Fruit fly (Drosophila melanogaster): ENCODE measurements around the gene CG5895.

The CG5895 gene

DNA sequence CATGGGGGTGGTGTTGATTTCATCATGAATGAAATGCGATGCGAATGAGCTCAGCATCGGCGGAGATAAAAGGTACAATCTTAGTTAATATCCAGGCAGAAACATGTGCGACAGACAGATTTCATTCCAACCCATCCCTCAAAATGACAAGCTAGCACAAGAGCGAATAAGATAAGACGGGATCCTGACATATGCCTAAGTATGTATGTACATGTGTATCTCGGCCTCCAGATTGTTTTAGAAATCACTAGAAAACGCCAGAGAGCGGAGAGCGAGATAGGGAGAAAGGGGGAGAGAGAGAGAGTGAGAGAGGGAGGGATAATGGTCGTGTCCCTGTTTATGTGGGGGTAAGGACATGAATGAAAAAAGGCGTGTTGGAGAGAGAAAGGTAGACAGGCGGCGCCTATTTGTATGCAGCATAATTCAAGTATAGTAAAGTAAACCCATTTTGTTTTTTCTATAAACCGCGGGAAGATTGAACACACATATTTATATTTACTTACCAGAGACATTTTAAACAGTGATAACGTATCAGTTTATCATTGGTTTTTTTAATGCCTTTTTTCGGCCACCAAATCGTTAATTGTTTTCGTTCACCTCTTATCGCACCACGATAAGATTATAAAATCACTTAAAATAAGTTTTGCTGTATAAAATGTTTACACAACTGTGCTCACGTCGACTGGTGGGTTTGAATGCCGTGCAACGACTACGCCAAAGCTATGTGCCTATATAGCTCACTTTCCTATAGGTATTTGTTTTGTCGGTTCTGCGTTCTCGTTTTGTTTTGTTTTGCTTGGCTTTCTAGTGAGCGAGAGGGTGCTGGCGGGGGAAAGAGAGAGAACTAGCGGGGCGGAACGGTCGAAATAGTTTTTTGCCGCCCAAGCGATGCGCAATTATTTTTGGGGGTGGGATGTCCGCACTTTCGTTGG is 14.9 kb downstream of the CG5895 start (continued):
- no peak for TF ChIP-seq ssp (GFP tag; IDR thresholded peaks at IDR 0.05)
- no peak; the same call in 1 of the 2 replicates for TF ChIP-seq bbx (GFP tag; IDR thresholded peaks at IDR 0.05; ENCODE audit: partially characterized antibody)
- TF ChIP-seq zf30C (GFP tag; optimal IDR thresholded peaks at IDR 0.05), result no peak
- no peak for TF ChIP-seq knrl (GFP tag; IDR thresholded peaks at IDR 0.05; ENCODE audit: partially characterized antibody)
- TF ChIP-seq ci (GFP tag; IDR thresholded peaks at IDR 0.05), result no peak
- TF ChIP-seq chm (GFP tag; IDR thresholded peaks at IDR 0.05), result peak; percentile 81
- no peak for TF ChIP-seq CG30403 (GFP tag; optimal IDR thresholded peaks at IDR 0.05)
- no peak for TF ChIP-seq Neu2 (GFP tag; optimal IDR thresholded peaks at IDR 0.05; ENCODE audit: borderline replicate concordance)
- no peak for TF ChIP-seq dimm (GFP tag; IDR thresholded peaks at IDR 0.05)
- no peak for TF ChIP-seq jing (GFP tag; optimal IDR thresholded peaks at IDR 0.05)
- TF ChIP-seq onecut (GFP tag; IDR thresholded peaks at IDR 0.05), result no peak; the same call in 1 of the 2 replicates
- TF ChIP-seq ro (GFP tag; IDR thresholded peaks at IDR 0.05), result no peak
- peak; percentile 63 for TF ChIP-seq odd (GFP tag; optimal IDR thresholded peaks at IDR 0.05)
- no peak for TF ChIP-seq CG1792 (GFP tag; optimal IDR thresholded peaks at IDR 0.05)
- no peak for TF ChIP-seq Lhr (GFP tag; optimal IDR thresholded peaks at IDR 0.05)
- no peak for TF ChIP-seq tll (GFP tag; optimal IDR thresholded peaks at IDR 0.05)
- TF ChIP-seq CG2116 (GFP tag; optimal IDR thresholded peaks at IDR 0.05), result no peak
- no peak for TF ChIP-seq shn (GFP tag; optimal IDR thresholded peaks at IDR 0.05)
- TF ChIP-seq CG16813 (GFP tag; IDR thresholded peaks at IDR 0.05; ENCODE audit: partially characterized antibody), result no peak
- no peak for TF ChIP-seq CG13287 (GFP tag; IDR thresholded peaks at IDR 0.05; ENCODE audit: partially characterized antibody)
- TF ChIP-seq BtbVII (GFP tag; optimal IDR thresholded peaks at IDR 0.05), result peak; percentile 58
- no peak for TF ChIP-seq CG14965 (GFP tag; optimal IDR thresholded peaks at IDR 0.05; ENCODE audit: borderline replicate concordance)
- TF ChIP-seq exex (tag; optimal IDR thresholded peaks at IDR 0.05), result peak; percentile 100
- TF ChIP-seq pum (GFP tag; optimal IDR thresholded peaks at IDR 0.05), result peak; percentile 8
- TF ChIP-seq Drgx (GFP tag; IDR thresholded peaks at IDR 0.05), result peak; percentile 53
- TF ChIP-seq CG3407 (GFP tag; optimal IDR thresholded peaks at IDR 0.05), result no peak
- peak; percentile 29 for TF ChIP-seq CG33557 (GFP tag; optimal IDR thresholded peaks at IDR 0.05)
- no peak for TF ChIP-seq inv (GFP tag; IDR thresholded peaks at IDR 0.05; ENCODE audit: partially characterized antibody)
- no peak for TF ChIP-seq zfh2 (GFP tag; optimal IDR thresholded peaks at IDR 0.05)
- peak; percentile 9 for TF ChIP-seq CoRest (tag; optimal IDR thresholded peaks at IDR 0.05)
- peak; percentile 43; the same call in 1 of the 2 replicates for TF ChIP-seq Rfx (GFP tag; IDR thresholded peaks at IDR 0.05)
- TF ChIP-seq crp (GFP tag; optimal IDR thresholded peaks at IDR 0.05), result no peak
- TF ChIP-seq seq (GFP tag; IDR thresholded peaks at IDR 0.05), result peak; percentile 60; the same call in 1 of the 2 replicates
- no peak for TF ChIP-seq ftz-f1 (GFP tag; optimal IDR thresholded peaks at IDR 0.05)
- TF ChIP-seq H15 (GFP tag; IDR thresholded peaks at IDR 0.05), result no peak
- TF ChIP-seq vnd (GFP tag; IDR thresholded peaks at IDR 0.05; ENCODE audit: partially characterized antibody), result no peak
- no peak for TF ChIP-seq stwl (tag; optimal IDR thresholded peaks at IDR 0.05)
- peak; percentile 10 for TF ChIP-seq CG1603 (tag; optimal IDR thresholded peaks at IDR 0.05)
- TF ChIP-seq CG4730 (GFP tag; IDR thresholded peaks at IDR 0.05), result no peak
- peak; percentile 44 for TF ChIP-seq Nf-YC (tag; optimal IDR thresholded peaks at IDR 0.05)
- TF ChIP-seq gt (GFP tag; IDR thresholded peaks at IDR 0.05), result no peak
- peak; percentile 24 for TF ChIP-seq phol (tag; optimal IDR thresholded peaks at IDR 0.05)
- TF ChIP-seq vvl (GFP tag; IDR thresholded peaks at IDR 0.05), result peak; percentile 26; the same call in 1 of the 2 replicates
- no peak for TF ChIP-seq HLH4C (GFP tag; IDR thresholded peaks at IDR 0.05; ENCODE audit: partially characterized antibody)
- TF ChIP-seq pho (GFP tag; optimal IDR thresholded peaks at IDR 0.05), result no peak
- peak; percentile 51 for TF ChIP-seq Fer3 (tag; optimal IDR thresholded peaks at IDR 0.05)
- no peak for TF ChIP-seq Dip2 (GFP tag; IDR thresholded peaks at IDR 0.05)
- peak; percentile 28; the same call in 1 of the 2 replicates for TF ChIP-seq Adf1 (GFP tag; IDR thresholded peaks at IDR 0.05)
